Worm (Caenorhabditis elegans) whole organism, dauer: ENCODE measurements around the gene ceh-53.

Source experiments
- unc-62 ChIP-seq: sonication (generic microtip); optimal IDR thresholded peaks from 2 replicates; lab custom pipeline; 2017; ENCODE audit warnings: missing biosample characterization, missing genetic modification reagents, missing genetic modification characterization

ceh-53 gene

DNA sequence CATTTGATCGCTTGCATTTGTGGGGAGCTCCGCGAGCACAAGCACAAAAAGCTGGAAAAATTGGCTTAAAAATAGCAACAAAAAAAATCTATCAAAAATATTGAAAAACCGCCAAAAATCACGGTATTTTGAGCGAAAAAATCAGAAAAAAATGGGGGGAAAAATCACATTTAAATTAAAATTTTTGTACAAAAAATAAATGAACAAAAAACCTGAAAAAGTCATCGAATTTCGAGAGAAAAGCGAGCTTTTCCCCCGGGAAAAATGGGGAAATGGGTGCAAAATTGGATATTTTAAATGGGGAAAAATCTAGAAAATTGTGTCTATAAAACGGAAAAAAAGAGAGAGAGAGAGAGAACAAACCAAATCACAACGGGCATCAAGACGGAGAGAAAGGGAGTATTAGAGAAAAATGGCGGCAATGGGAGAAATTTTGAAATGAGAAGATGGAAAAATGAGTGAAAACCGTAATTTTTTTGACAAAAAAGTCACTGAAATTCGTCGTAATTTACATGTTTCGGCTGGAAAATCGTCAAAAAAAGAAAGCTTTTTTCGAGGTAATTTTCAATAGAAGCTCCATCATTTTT is 11.6 kb downstream of the ceh-53 start, which contains the start of gene ced-10:
ced-10 (minus strand) TSS at position 51 of the 587 bp plus-strand sequence.
- no peak for TF ChIP-seq unc-62 (GFP tag; lab: Kevin White, UChicago)

- no peak for TF ChIP-seq unc-62 (GFP tag; lab: Kevin White, UChicago)
These were observed 16.5 kb downstream of the ceh-53 start, which contains the start of gene tsg-101 for ce11 chrIV:3514467-3514866. TSS of gene tsg-101 (minus strand) at chrIV:3514567.

DNA sequence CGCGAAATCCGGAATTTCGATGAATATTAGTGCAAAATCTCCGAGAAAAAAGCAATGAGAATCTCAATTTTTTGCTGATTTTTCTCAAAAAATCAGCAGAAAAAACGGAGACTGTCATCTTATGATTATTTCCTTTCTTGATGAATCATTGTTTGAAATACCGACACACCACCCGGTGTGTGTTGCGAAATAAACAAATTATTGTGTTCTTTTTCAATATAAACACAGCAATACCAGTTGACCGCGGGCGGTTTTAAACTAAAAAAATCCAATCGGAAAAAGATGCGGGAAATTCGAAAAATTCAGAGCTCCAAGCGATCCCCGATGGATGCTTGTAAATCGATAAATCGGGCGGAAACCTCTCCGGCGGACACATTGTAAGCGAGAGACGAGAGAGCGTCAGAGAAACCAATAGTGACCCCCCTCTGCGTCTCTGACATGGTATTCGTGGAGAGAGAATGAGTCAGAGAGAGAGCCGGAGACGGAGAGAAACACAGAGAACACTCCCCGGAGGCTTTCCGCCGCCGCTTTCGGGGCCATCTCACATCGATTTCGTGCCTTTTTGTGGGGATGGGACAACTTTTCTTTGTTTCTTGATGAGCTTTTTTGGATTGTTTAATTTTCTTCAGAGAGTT is 17.5 kb downstream of the ceh-53 start:
- no peak for TF ChIP-seq unc-62 (GFP tag; lab: Kevin White, UChicago)

DNA sequence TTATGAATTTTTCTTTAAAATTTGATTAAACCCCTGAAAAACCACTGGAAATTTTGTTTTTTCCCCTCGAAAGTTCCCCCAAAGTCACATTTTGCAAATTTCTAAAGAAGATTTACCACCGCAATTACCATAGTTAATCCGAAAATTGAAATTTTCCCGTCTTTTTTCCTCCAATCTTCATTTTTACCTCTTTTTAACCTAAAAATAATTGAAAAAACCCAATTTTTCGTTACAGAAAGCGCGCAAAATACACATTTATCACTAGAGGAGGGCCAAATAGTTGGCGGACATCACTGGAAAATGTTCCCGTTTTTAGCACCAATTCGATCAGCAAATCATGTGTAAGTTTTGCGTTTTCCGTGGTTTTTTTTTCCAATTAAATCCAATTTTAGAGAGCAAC is 18.6 kb downstream of the ceh-53 start, which contains the start of gene unc-33:
unc-33 (plus strand) TSS at position 301 of the 400 bp plus-strand sequence.
- TF ChIP-seq unc-62 (GFP tag; lab: Kevin White, UChicago), result no peak

DNA sequence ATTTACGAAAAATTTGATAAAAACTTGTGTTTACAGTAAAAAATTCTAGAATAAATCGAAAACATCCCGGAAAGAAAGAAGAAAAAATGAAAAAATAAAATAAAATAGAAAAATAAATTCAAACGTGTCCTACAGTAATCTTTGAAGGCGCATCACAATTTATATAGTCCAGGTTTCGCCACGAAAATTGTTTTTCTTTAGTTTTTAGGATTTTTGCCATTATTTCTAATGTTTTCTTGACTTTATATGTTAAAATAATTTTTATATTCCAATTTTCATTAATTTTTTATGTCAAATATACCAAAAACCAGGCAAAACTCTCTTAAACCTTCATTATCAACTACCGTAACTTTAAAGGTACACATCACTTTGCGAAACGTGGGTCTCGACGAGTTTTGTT is 19.6 kb downstream of the ceh-53 start:
- TF ChIP-seq unc-62 (GFP tag; lab: Kevin White, UChicago), result no peak

DNA sequence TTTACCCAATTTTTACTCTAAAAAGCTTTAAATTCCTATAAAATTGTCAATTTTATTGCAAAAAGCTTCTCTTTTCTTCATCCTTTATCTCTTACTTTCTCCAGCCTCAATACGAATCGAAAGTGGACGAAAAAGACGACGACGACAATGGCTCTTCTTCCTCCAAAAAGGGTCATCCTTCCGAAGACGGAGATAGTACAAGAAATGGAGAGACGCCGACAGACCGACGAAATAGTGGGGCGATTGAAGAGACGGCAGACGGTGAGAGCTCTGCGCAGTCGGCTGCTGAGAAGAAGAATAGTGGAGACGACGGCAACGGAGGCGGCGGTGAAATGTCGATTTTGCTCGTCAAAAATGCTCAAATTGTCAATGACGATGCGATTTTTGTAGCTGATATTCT is 21.3 kb downstream of the ceh-53 start:
- TF ChIP-seq unc-62 (GFP tag; lab: Kevin White, UChicago), result no peak

- TF ChIP-seq unc-62 (GFP tag; lab: Kevin White, UChicago), result no peak
These were observed 22.4 kb downstream of the ceh-53 start for ce11 chrIV:3520374-3520773.

- TF ChIP-seq unc-62 (GFP tag; lab: Kevin White, UChicago), result no peak
These were observed 22.9 kb downstream of the ceh-53 start for ce11 chrIV:3520957-3521356.

ce11 chrIV:3521710-3522109 is 23.7 kb downstream of the ceh-53 start:
- no peak for TF ChIP-seq unc-62 (GFP tag; lab: Kevin White, UChicago)

- no peak for TF ChIP-seq unc-62 (GFP tag; lab: Kevin White, UChicago)
These were observed 25.4 kb downstream of the ceh-53 start for ce11 chrIV:3523419-3523818.

- TF ChIP-seq unc-62 (GFP tag; lab: Kevin White, UChicago), result no peak
These were observed 26.6 kb downstream of the ceh-53 start for ce11 chrIV:3524584-3525020.

ce11 chrIV:3526144-3526797 is 28.3 kb downstream of the ceh-53 start:
- no peak for TF ChIP-seq unc-62 (GFP tag; lab: Kevin White, UChicago)

ce11 chrIV:3526831-3527404 is 28.9 kb downstream of the ceh-53 start, which contains the start of gene M57.2:
TSS of gene M57.2 (plus strand) at chrIV:3527354.
- no peak for TF ChIP-seq unc-62 (GFP tag; lab: Kevin White, UChicago)

DNA sequence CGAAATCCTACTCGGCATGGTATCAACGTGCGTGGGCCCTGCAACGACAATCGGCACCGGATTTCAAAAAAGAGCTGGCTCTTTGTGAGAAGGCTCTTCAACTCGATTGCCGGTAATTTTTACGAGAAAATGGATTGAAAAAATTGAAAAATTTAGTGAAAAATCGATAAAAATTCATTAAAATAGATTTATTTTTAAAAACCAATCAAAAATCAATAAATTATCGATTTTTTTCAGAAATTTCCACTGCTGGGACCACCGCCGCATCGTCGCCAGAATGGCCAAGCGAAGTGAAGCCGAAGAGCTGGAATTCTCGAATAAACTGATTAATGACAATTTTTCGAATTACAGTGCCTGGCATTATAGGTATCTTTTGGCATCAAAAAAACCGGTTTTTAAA is 29.9 kb downstream of the ceh-53 start:
- TF ChIP-seq unc-62 (GFP tag; lab: Kevin White, UChicago), result no peak

DNA sequence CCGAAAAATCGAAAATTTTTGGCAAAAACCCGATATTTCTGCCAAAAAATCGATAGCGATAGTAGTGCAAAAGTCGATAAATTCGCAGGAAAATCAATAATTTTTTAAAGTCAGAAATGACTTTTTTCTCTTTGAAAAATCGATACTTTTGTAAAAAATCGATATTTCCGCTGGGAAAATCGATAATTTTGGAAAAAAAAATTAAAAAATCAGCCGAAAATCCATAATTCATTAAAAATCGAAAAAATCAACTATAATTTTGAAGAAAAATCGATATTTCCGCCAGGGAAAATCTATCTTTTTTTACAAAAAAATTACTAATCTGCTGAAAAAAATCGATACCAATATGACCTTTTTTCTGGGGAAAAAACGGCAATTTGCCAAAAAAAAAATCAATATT is 33.5 kb downstream of the ceh-53 start:
- no peak for TF ChIP-seq unc-62 (GFP tag; lab: Kevin White, UChicago)

- no peak for TF ChIP-seq unc-62 (GFP tag; lab: Kevin White, UChicago)
These were observed 34.2 kb downstream of the ceh-53 start, which contains the start of gene M57.1 for ce11 chrIV:3532167-3532566. TSS of gene M57.1 (plus strand) at chrIV:3532467.
